Worm (Caenorhabditis elegans) whole organism, L3 larva: ENCODE measurements around the gene K08D8.1.
A peak's percentile ranks its signal among the peaks of the same experiment; 100 is the strongest.

ENCODE experiments used
- R02D3.7 ChIP-seq: fragments of 150-350 bp; optimal IDR thresholded peaks from 2 replicates; lab custom pipeline; 2014; ENCODE audit warnings: missing biosample characterization, missing genetic modification characterization
- aly-2 ChIP-seq: fragments of 150-350 bp; optimal IDR thresholded peaks from 2 replicates; lab custom pipeline; 2014; ENCODE audit warnings: missing biosample characterization, missing genetic modification characterization
- ama-1 ChIP-seq: fragments of 150-350 bp; optimal IDR thresholded peaks from 2 replicates; lab custom pipeline; 2018
- ceh-16 ChIP-seq: sonication (generic microtip); optimal IDR thresholded peaks from 2 replicates; lab custom pipeline; 2017; ENCODE audit warnings: missing biosample characterization, missing genetic modification characterization
- ceh-82 ChIP-seq: fragments of 150-350 bp; optimal IDR thresholded peaks from 2 replicates; lab custom pipeline; 2014; ENCODE audit warnings: missing biosample characterization, missing genetic modification characterization
- daf-12 ChIP-seq: fragments of 150-350 bp; optimal IDR thresholded peaks from 2 replicates; lab custom pipeline; 2014; ENCODE audit warnings: missing biosample characterization, missing genetic modification reagents, missing genetic modification characterization
- egl-27 ChIP-seq: sonication (generic microtip); optimal IDR thresholded peaks from 4 replicates; lab custom pipeline; 2017; ENCODE audit warnings: missing biosample characterization, missing genetic modification reagents, missing genetic modification characterization
- egl-5 ChIP-seq: fragments of 150-350 bp; optimal IDR thresholded peaks from 2 replicates; lab custom pipeline; 2017; ENCODE audit warnings: missing biosample characterization, missing genetic modification reagents, missing genetic modification characterization, inconsistent platforms
- elt-1 ChIP-seq: fragments of 150-350 bp; optimal IDR thresholded peaks from 2 replicates; lab custom pipeline; 2014; ENCODE audit warnings: missing biosample characterization, missing genetic modification characterization
- elt-2 ChIP-seq: sonication (generic microtip); optimal IDR thresholded peaks from 2 replicates; lab custom pipeline; 2016; ENCODE audit warnings: missing genetic modification reagents, mild to moderate bottlenecking, missing genetic modification characterization, missing compliant biosample characterization
- elt-3 ChIP-seq, 3 experiments: fragments of 150-350 bp in 1 of 3; sonication (generic microtip) in 2 of 3; optimal IDR thresholded peaks; 2 replicates in 2 of 3; 4 replicates in 1 of 3; lab custom pipeline; 2014 to 2017; ENCODE audit warnings: missing biosample characterization in 3 of 3, missing genetic modification characterization in 3 of 3
- eor-1 ChIP-seq, 2 experiments: fragments of 150-350 bp; optimal IDR thresholded peaks; 2 replicates each; lab custom pipeline; 2014 to 2018; ENCODE audit warnings: missing biosample characterization in 2 of 2, missing genetic modification characterization in 2 of 2
- fkh-10 ChIP-seq: sonication (generic microtip); optimal IDR thresholded peaks from 2 replicates; lab custom pipeline; 2017; ENCODE audit warnings: missing biosample characterization, missing genetic modification reagents, missing genetic modification characterization
- fos-1 ChIP-seq: fragments of 150-350 bp; optimal IDR thresholded peaks from 2 replicates; lab custom pipeline; 2014; ENCODE audit warnings: missing biosample characterization, missing genetic modification characterization
- hmg-11 ChIP-seq: sonication (generic microtip); optimal IDR thresholded peaks from 2 replicates; lab custom pipeline; 2016; ENCODE audit warnings: missing genetic modification characterization, missing compliant biosample characterization
- jun-1 ChIP-seq: fragments of 150-350 bp; optimal IDR thresholded peaks from 2 replicates; lab custom pipeline; 2014; ENCODE audit warnings: missing biosample characterization, missing genetic modification reagents, missing genetic modification characterization
- lin-15B ChIP-seq: fragments of 150-350 bp; optimal IDR thresholded peaks from 2 replicates; lab custom pipeline; 2014; ENCODE audit warnings: missing biosample characterization, missing genetic modification characterization
- lsy-12 ChIP-seq: sonication (generic microtip); optimal IDR thresholded peaks from 2 replicates; lab custom pipeline; 2016; ENCODE audit warnings: mild to moderate bottlenecking, missing genetic modification characterization, missing compliant biosample characterization
- mdl-1 ChIP-seq: fragments of 150-350 bp; optimal IDR thresholded peaks from 2 replicates; lab custom pipeline; 2014; ENCODE audit warnings: missing biosample characterization, missing genetic modification characterization
- nfya-1 ChIP-seq: sonication (generic microtip); optimal IDR thresholded peaks from 2 replicates; lab custom pipeline; 2017; ENCODE audit warnings: missing genetic modification characterization, mild to moderate bottlenecking, missing compliant biosample characterization, antibody characterized with exemption, moderate library complexity; ENCODE audit not compliant: insufficient read depth
- nhr-11 ChIP-seq: fragments of 150-350 bp; optimal IDR thresholded peaks from 2 replicates; lab custom pipeline; 2014; ENCODE audit warnings: missing biosample characterization, missing genetic modification characterization
- nhr-12 ChIP-seq: fragments of 150-350 bp; optimal IDR thresholded peaks from 2 replicates; lab custom pipeline; 2014; ENCODE audit warnings: missing biosample characterization, missing genetic modification characterization
- nhr-23 ChIP-seq: fragments of 150-350 bp; optimal IDR thresholded peaks from 2 replicates; lab custom pipeline; 2014; ENCODE audit warnings: missing biosample characterization, missing genetic modification reagents, missing genetic modification characterization
- nhr-237 ChIP-seq: fragments of 150-350 bp; optimal IDR thresholded peaks from 2 replicates; lab custom pipeline; 2014; ENCODE audit warnings: missing biosample characterization, missing genetic modification characterization
- nhr-25 ChIP-seq: sonication (generic microtip); optimal IDR thresholded peaks from 2 replicates; lab custom pipeline; 2017; ENCODE audit warnings: missing biosample characterization, missing genetic modification characterization
- nhr-28 ChIP-seq: fragments of 150-350 bp; optimal IDR thresholded peaks from 2 replicates; lab custom pipeline; 2014; ENCODE audit warnings: missing biosample characterization, missing genetic modification characterization
- nhr-43 ChIP-seq: sonication (generic microtip); optimal IDR thresholded peaks from 2 replicates; lab custom pipeline; 2016; ENCODE audit warnings: mild to moderate bottlenecking, missing genetic modification characterization, missing compliant biosample characterization; ENCODE audit not compliant: poor library complexity, severe bottlenecking
- nhr-67 ChIP-seq: fragments of 150-350 bp; optimal IDR thresholded peaks from 2 replicates; lab custom pipeline; 2014; ENCODE audit warnings: missing biosample characterization, missing genetic modification characterization
- nhr-76 ChIP-seq: fragments of 150-350 bp; sonication (generic microtip); optimal IDR thresholded peaks from 5 replicates; lab custom pipeline; 2014; ENCODE audit warnings: missing biosample characterization, missing genetic modification characterization
- pha-4 ChIP-seq: fragments of 150-350 bp; optimal IDR thresholded peaks from 2 replicates; lab custom pipeline; 2014; ENCODE audit warnings: missing biosample characterization, missing genetic modification reagents, missing genetic modification characterization
- pqm-1 ChIP-seq: fragments of 150-350 bp; optimal IDR thresholded peaks from 2 replicates; lab custom pipeline; 2017; ENCODE audit warnings: missing biosample characterization, missing genetic modification characterization, inconsistent platforms
- sea-2 ChIP-seq: fragments of 150-350 bp; sonication (generic microtip); optimal IDR thresholded peaks from 4 replicates; lab custom pipeline; 2014; ENCODE audit warnings: missing biosample characterization, missing genetic modification reagents, missing genetic modification characterization
- skn-1 ChIP-seq: fragments of 150-350 bp; optimal IDR thresholded peaks from 2 replicates; lab custom pipeline; 2014; ENCODE audit warnings: missing biosample characterization, missing genetic modification characterization
- snpc-4 ChIP-seq: fragments of 150-350 bp; optimal IDR thresholded peaks from 2 replicates; lab custom pipeline; 2014; ENCODE audit warnings: missing biosample characterization, missing genetic modification characterization
- tbx-2 ChIP-seq: sonication (generic microtip); optimal IDR thresholded peaks from 2 replicates; lab custom pipeline; 2016; ENCODE audit warnings: mild to moderate bottlenecking, missing genetic modification characterization, missing compliant biosample characterization
- unc-39 ChIP-seq: sonication (generic microtip); optimal IDR thresholded peaks from 4 replicates; lab custom pipeline; 2017; ENCODE audit warnings: missing biosample characterization, missing genetic modification characterization
- unc-62 ChIP-seq: fragments of 150-350 bp; sonication (generic microtip); optimal IDR thresholded peaks from 4 replicates; lab custom pipeline; 2014; ENCODE audit warnings: missing biosample characterization, missing genetic modification reagents, missing genetic modification characterization
- ztf-11 ChIP-seq: fragments of 150-350 bp; optimal IDR thresholded peaks from 2 replicates; lab custom pipeline; 2014; ENCODE audit warnings: missing biosample characterization, missing genetic modification characterization
- ztf-4 ChIP-seq: fragments of 150-350 bp; optimal IDR thresholded peaks from 2 replicates; lab custom pipeline; 2014; ENCODE audit warnings: missing biosample characterization, missing genetic modification characterization

Gene K08D8.1

DNA sequence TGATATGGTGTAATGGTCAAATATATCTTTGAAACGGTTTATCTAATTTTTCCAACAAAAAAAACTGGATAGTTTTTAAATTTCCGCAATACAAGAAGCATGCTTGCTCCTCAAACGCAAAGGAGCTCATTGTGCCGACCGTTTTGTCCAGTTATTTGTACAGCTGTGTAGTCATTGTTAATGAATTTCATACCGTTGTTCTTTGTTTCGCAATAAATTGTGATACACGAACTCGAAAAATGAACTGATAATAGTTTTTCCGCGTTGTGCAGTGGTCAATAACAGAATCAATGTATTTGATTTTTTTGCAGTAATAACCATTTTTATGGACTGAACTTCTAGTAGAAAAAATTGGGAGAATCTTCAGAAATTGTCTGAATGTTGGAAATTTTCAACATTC lies 6.5 kb downstream of the K08D8.1 start:
- TF ChIP-seq fos-1 (tag; lab: Kevin White, UChicago) (no peak), ztf-11 (tag; lab: Kevin White, UChicago) (no peak), ama-1 (lab: Kevin White, UChicago) (no peak), unc-62 (GFP tag; lab: Kevin White, UChicago) (no peak), nhr-237 (tag; lab: Kevin White, UChicago) (no peak), mdl-1 (tag; lab: Kevin White, UChicago) (no peak), lin-15B (no peak), pha-4 (tag; lab: Kevin White, UChicago) (peak; percentile 10), aly-2 (no peak), nhr-12 (tag; lab: Kevin White, UChicago) (no peak), egl-27 (tag; lab: Kevin White, UChicago) (no peak), elt-2 (peak; percentile 10), nhr-25 (tag; lab: Kevin White, UChicago) (no peak), R02D3.7 (no peak), skn-1 (tag; lab: Kevin White, UChicago) (no peak)

DNA sequence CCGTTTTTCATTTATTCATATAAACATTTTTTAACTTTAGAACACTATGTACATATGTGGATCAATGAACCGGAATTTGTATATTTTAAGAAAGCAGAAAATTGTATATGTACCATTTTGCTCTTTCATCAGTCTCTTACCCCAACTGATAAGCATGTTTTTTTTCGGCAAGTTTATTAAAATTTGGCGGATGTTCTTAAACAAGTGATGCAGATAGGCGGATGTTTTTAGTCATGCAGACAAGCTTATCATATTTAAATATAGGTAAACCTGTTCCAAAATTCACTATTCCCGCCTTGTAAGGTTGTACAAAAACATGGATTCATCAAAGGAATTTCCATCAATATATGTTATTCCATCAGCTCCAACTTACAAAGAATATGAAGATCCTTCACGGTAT lies 7.1 kb downstream of the K08D8.1 start, which contains the start of gene K08D8.9:
Gene K08D8.9 (plus strand): TSS at position 301 of the 400 bp plus-strand sequence.
- no peak for TF ChIP-seq hmg-11 (tag; lab: Kevin White, UChicago)
- no peak for TF ChIP-seq elt-1 (tag; lab: Kevin White, UChicago)
- no peak for TF ChIP-seq sea-2 (GFP tag; lab: Kevin White, UChicago)
- no peak for TF ChIP-seq nhr-28 (tag; lab: Kevin White, UChicago)
- no peak for TF ChIP-seq eor-1 (tag; optimal IDR thresholded peaks at IDR 0.05; lab: Kevin White, UChicago)
- no peak for TF ChIP-seq pha-4 (tag; lab: Kevin White, UChicago)
- no peak for TF ChIP-seq ztf-4 (tag; lab: Kevin White, UChicago)
- TF ChIP-seq nfya-1 (tag; lab: Kevin White, UChicago) = no peak
- no peak for TF ChIP-seq elt-3 (tag; optimal IDR thresholded peaks at IDR 0.05; lab: Kevin White, UChicago)
- TF ChIP-seq egl-5 (tag; lab: Kevin White, UChicago) = no peak
- TF ChIP-seq nhr-43 (tag; lab: Kevin White, UChicago) = no peak
- TF ChIP-seq fos-1 (tag; lab: Kevin White, UChicago) = no peak
- TF ChIP-seq ztf-11 (tag; lab: Kevin White, UChicago) = no peak
- no peak for TF ChIP-seq nhr-23
- no peak for TF ChIP-seq pqm-1 (tag; lab: Kevin White, UChicago)
- TF ChIP-seq tbx-2 (tag; lab: Kevin White, UChicago) = no peak
- TF ChIP-seq fkh-10 (GFP tag; lab: Kevin White, UChicago) = no peak

DNA sequence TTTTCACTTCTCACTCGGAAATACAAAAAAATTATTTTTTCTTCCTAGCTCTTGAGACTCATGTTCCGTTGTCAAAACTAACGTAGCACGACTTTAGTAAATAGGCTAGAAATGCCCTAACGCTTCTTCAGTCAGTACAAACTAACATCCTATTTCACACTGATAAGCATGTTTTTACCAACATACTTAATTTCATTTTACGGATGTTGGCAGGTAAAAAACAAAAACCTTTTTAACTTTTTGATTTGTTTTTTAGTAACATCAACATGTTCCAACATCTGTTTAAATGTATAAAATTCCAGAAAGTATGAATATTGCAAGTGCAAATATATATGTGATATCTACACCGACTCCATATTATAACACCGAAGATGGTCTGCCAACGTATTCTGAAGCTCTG lies 8.0 kb downstream of the K08D8.1 start, which contains the start of gene K08D8.10:
Gene K08D8.10 (plus strand): TSS at position 301 of the 400 bp plus-strand sequence.
- no peak for TF ChIP-seq nhr-237 (tag; lab: Kevin White, UChicago)
- no peak for TF ChIP-seq aly-2
- TF ChIP-seq lsy-12 (tag; lab: Kevin White, UChicago) = no peak
- TF ChIP-seq jun-1 = no peak
- TF ChIP-seq lin-15B = no peak
- TF ChIP-seq ceh-82 (tag; lab: Kevin White, UChicago) = no peak
- no peak for TF ChIP-seq tbx-2 (tag; lab: Kevin White, UChicago)
- no peak for TF ChIP-seq egl-27 (tag; lab: Kevin White, UChicago)
- no peak for TF ChIP-seq nhr-43 (tag; lab: Kevin White, UChicago)
- TF ChIP-seq ceh-16 (tag; lab: Kevin White, UChicago) = no peak

DNA sequence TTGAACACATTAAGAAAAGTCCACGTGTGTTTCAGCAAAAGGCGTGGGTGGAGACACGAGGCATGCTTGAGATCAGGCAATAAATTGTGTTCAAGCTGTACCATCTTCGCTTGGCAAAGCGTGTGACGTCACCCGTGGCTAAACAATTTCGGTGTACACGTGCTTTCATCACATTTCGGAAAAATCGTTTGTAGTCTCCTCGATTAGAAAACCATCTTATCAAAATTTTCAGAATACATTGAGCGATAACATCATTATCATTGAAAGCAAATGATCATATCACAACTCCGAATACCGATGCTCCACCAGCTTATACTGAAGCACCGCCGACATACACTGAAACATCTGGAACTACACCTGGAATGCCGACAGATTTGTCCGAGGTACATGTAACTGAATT lies 9.3 kb downstream of the K08D8.1 start:
- TF ChIP-seq fkh-10 (GFP tag; lab: Kevin White, UChicago) (no peak), nhr-67 (tag; lab: Kevin White, UChicago) (no peak), unc-62 (GFP tag; lab: Kevin White, UChicago) (no peak), egl-27 (tag; lab: Kevin White, UChicago) (no peak), snpc-4 (tag; lab: Kevin White, UChicago) (no peak), R02D3.7 (no peak), daf-12 (tag; lab: Kevin White, UChicago) (no peak), nhr-23 (no peak), nhr-11 (tag; lab: Kevin White, UChicago) (no peak), lin-15B (no peak), jun-1 (peak; percentile 50), unc-39 (tag; lab: Kevin White, UChicago) (no peak), pqm-1 (tag; lab: Kevin White, UChicago) (peak; percentile 51), nhr-43 (tag; lab: Kevin White, UChicago) (no peak), sea-2 (GFP tag; lab: Kevin White, UChicago) (no peak), eor-1 (tag; optimal IDR thresholded peaks at IDR 0.05; lab: Kevin White, UChicago) (no peak), nhr-28 (tag; lab: Kevin White, UChicago) (no peak), ztf-4 (tag; lab: Kevin White, UChicago) (no peak), elt-2 (peak; percentile 86), ceh-82 (tag; lab: Kevin White, UChicago) (no peak), nhr-76 (tag; lab: Kevin White, UChicago) (no peak), nfya-1 (tag; lab: Kevin White, UChicago) (no peak), mdl-1 (tag; lab: Kevin White, UChicago) (no peak)
- TF ChIP-seq, all 47 proteins: peak for 3
